Worm (Caenorhabditis elegans) whole organism, early embryonic: Measurements from ENCODE around the gene latd-1.

Source experiments
- B0310.2 ChIP-seq: sonication (generic microtip); optimal IDR thresholded peaks from 2 replicates; lab custom pipeline; 2016; ENCODE audit warnings: mild to moderate bottlenecking, missing genetic modification characterization, missing compliant biosample characterization
- F13C5.2 ChIP-seq: sonication (generic microtip); optimal IDR thresholded peaks from 2 replicates; lab custom pipeline; 2017; ENCODE audit warnings: mild to moderate bottlenecking, missing genetic modification characterization, inconsistent platforms, missing compliant biosample characterization
- aly-1 ChIP-seq: sonication (generic microtip); optimal IDR thresholded peaks from 2 replicates; lab custom pipeline; 2016; ENCODE audit warnings: missing genetic modification characterization, missing compliant biosample characterization
- ama-1 ChIP-seq: fragments of 150-350 bp; optimal IDR thresholded peaks from 2 replicates; lab custom pipeline; 2014
- ceh-13 ChIP-seq: fragments of 200-800 bp; sonication (Bioruptor generic); optimal IDR thresholded peaks from 2 replicates; lab custom pipeline; 2018; ENCODE audit warnings: mild to moderate bottlenecking, missing genetic modification characterization, missing compliant biosample characterization
- ceh-36 ChIP-seq: sonication (generic microtip); optimal IDR thresholded peaks from 2 replicates; lab custom pipeline; 2016; ENCODE audit warnings: missing genetic modification characterization, inconsistent platforms, missing compliant biosample characterization
- ets-7 ChIP-seq: sonication (generic microtip); optimal IDR thresholded peaks from 2 replicates; lab custom pipeline; 2016; ENCODE audit warnings: missing genotype, missing genetic modification characterization, missing compliant biosample characterization
- flt-1 ChIP-seq: fragments of 200-800 bp; sonication (Bioruptor generic); IDR thresholded peaks from 2 replicates; pipeline ENCODE4 v1.3.6; 2022; ENCODE audit warnings: missing genetic modification characterization, missing compliant biosample characterization
- hmbx-1 ChIP-seq: sonication (generic microtip); optimal IDR thresholded peaks from 2 replicates; lab custom pipeline; 2016; ENCODE audit warnings: mild to moderate bottlenecking, missing genetic modification characterization, missing compliant biosample characterization
- hmg-4 ChIP-seq: fragments of 200-800 bp; sonication (Bioruptor generic); optimal IDR thresholded peaks from 2 replicates; lab custom pipeline; 2018; ENCODE audit warnings: mild to moderate bottlenecking, missing genetic modification characterization, missing compliant biosample characterization
- hnd-1 ChIP-seq: sonication (generic microtip); optimal IDR thresholded peaks from 2 replicates; lab custom pipeline; 2016; ENCODE audit warnings: missing genetic modification characterization, missing compliant biosample characterization
- pes-1 ChIP-seq: fragments of 200-800 bp; sonication (Bioruptor generic); IDR thresholded peaks from 2 replicates; pipeline ENCODE4 v1.3.6; 2022; ENCODE audit warnings: missing genetic modification reagents, missing genetic modification characterization, missing compliant biosample characterization
- scrt-1 ChIP-seq: fragments of 200-800 bp; sonication (Bioruptor generic); IDR thresholded peaks from 2 replicates; pipeline ENCODE4 v1.3.6; 2022; ENCODE audit warnings: missing genetic modification characterization, missing compliant biosample characterization
- sea-1 ChIP-seq: fragments of 200-800 bp; sonication (Bioruptor generic); conservative IDR thresholded peaks from 2 replicates; pipeline ENCODE4 v1.3.6; 2022; ENCODE audit warnings: missing genetic modification characterization, missing compliant biosample characterization
- tbx-11 ChIP-seq: fragments of 200-800 bp; sonication (Bioruptor generic); IDR thresholded peaks from 2 replicates; pipeline ENCODE4 v1.3.6; 2022; ENCODE audit warnings: missing genetic modification characterization, missing compliant biosample characterization
- tbx-37 ChIP-seq: fragments of 200-800 bp; sonication (Bioruptor generic); conservative IDR thresholded peaks from 2 replicates; pipeline ENCODE4 v1.3.6; 2022; ENCODE audit warnings: missing genetic modification reagents, missing genetic modification characterization, missing compliant biosample characterization
- tra-4 ChIP-seq: sonication (generic microtip); optimal IDR thresholded peaks from 2 replicates; lab custom pipeline; 2017; ENCODE audit warnings: missing genetic modification characterization, missing compliant biosample characterization

latd-1 gene

ce11 chrX:7873350-7873749 is 24.2 kb downstream of the latd-1 start:
- TF ChIP-seq flt-1 (GFP tag; lab: Robert Waterston, UW) (no peak), sea-1 (GFP tag; lab: Robert Waterston, UW) (no peak), hnd-1 (no peak), ets-7 (tag; lab: Kevin White, UChicago) (no peak), ceh-13 (GFP tag; lab: Kevin White, UChicago) (no peak), ceh-36 (tag; lab: Kevin White, UChicago) (no peak), tbx-37 (GFP tag; lab: Robert Waterston, UW) (no peak), aly-1 (no peak)

ce11 chrX:7867307-7867706 is 30.3 kb downstream of the latd-1 start:
- no peak for TF ChIP-seq tbx-37 (GFP tag; lab: Robert Waterston, UW)
- no peak for TF ChIP-seq scrt-1 (GFP tag; lab: Robert Waterston, UW)
- no peak for TF ChIP-seq pes-1
- TF ChIP-seq ceh-36 (tag; lab: Kevin White, UChicago) = no peak
- no peak for TF ChIP-seq F13C5.2
- TF ChIP-seq flt-1 (GFP tag; lab: Robert Waterston, UW) = no peak
- no peak for TF ChIP-seq ama-1 (lab: Kevin White, UChicago)
- TF ChIP-seq tbx-11 = no peak
- TF ChIP-seq ets-7 (tag; lab: Kevin White, UChicago) = no peak
- no peak for TF ChIP-seq ceh-13 (GFP tag; lab: Kevin White, UChicago)
- TF ChIP-seq sea-1 (GFP tag; lab: Robert Waterston, UW) = no peak
- no peak for TF ChIP-seq aly-1
- no peak for TF ChIP-seq hmg-4
- TF ChIP-seq hmbx-1 (tag; lab: Kevin White, UChicago) = no peak
- no peak for TF ChIP-seq tra-4 (tag; lab: Kevin White, UChicago)
- TF ChIP-seq hnd-1 = no peak

DNA sequence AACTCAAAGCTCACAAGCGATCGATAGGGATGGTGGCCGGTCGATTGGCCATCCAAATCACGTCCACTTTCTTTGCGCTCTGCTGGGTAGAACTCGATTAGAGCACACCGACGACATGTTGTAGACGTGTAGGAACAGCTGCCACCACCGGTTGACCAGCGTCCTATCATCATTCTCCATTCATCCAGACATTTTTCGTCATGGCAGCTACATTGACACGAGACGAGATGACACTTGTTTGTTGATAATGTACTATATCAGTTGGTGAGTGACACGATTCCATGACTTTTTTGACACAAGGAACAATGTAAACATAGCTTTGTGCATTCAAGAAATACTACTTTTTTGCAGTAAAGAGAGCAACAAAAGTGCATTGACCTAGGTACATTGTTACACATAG is 31.1 kb downstream of the latd-1 start:
- TF ChIP-seq F13C5.2 (no peak), ama-1 (lab: Kevin White, UChicago) (no peak), hmbx-1 (tag; lab: Kevin White, UChicago) (no peak), ceh-36 (tag; lab: Kevin White, UChicago) (no peak), tbx-11 (no peak), aly-1 (no peak), hnd-1 (no peak), pes-1 (no peak), ceh-13 (GFP tag; lab: Kevin White, UChicago) (no peak), hmg-4 (no peak), B0310.2 (tag; lab: Kevin White, UChicago) (no peak), flt-1 (GFP tag; lab: Robert Waterston, UW) (no peak), tbx-37 (GFP tag; lab: Robert Waterston, UW) (no peak), ets-7 (tag; lab: Kevin White, UChicago) (no peak), scrt-1 (GFP tag; lab: Robert Waterston, UW) (no peak), tra-4 (tag; lab: Kevin White, UChicago) (no peak), sea-1 (GFP tag; lab: Robert Waterston, UW) (no peak)

- TF ChIP-seq ets-7 (tag; lab: Kevin White, UChicago) (no peak), flt-1 (GFP tag; lab: Robert Waterston, UW) (no peak), pes-1 (no peak), hmg-4 (no peak), ama-1 (lab: Kevin White, UChicago) (no peak), tbx-37 (GFP tag; lab: Robert Waterston, UW) (no peak), hnd-1 (no peak), hmbx-1 (tag; lab: Kevin White, UChicago) (no peak), F13C5.2 (no peak), aly-1 (no peak), sea-1 (GFP tag; lab: Robert Waterston, UW) (no peak), B0310.2 (tag; lab: Kevin White, UChicago) (no peak), tbx-11 (no peak), scrt-1 (GFP tag; lab: Robert Waterston, UW) (no peak), ceh-13 (GFP tag; lab: Kevin White, UChicago) (no peak), tra-4 (tag; lab: Kevin White, UChicago) (no peak)
Measured at ce11 chrX:7847413-7847812, 50.2 kb downstream of the latd-1 start, which contains the start of gene C54D2.6. TSS of gene C54D2.6 (minus strand) at chrX:7847513.
